Worm (Caenorhabditis elegans) whole organism, L3 larva: ENCODE results near the gene prp-6.
A peak's percentile ranks its signal among the peaks of the same experiment; 100 is the strongest.
"Not testable (repeated sequence)": the region's sequence is repeated elsewhere in the genome, so short reads cannot be mapped to it uniquely, and the experiment has no call there.

ENCODE experiments used
- ZK546.5 ChIP-seq: sonication (generic microtip); optimal IDR thresholded peaks from 2 replicates; lab custom pipeline; 2017; ENCODE audit warnings: missing biosample characterization, missing genetic modification characterization
- ama-1 ChIP-seq: fragments of 150-350 bp; optimal IDR thresholded peaks from 2 replicates; lab custom pipeline; 2018
- ceh-28 ChIP-seq: fragments of 150-350 bp; optimal IDR thresholded peaks from 2 replicates; lab custom pipeline; 2014; ENCODE audit warnings: missing biosample characterization, missing genetic modification reagents, missing genetic modification characterization
- daf-12 ChIP-seq: fragments of 150-350 bp; optimal IDR thresholded peaks from 2 replicates; lab custom pipeline; 2014; ENCODE audit warnings: missing biosample characterization, missing genetic modification reagents, missing genetic modification characterization
- elt-2 ChIP-seq: sonication (generic microtip); optimal IDR thresholded peaks from 2 replicates; lab custom pipeline; 2016; ENCODE audit warnings: missing genetic modification reagents, mild to moderate bottlenecking, missing genetic modification characterization, missing compliant biosample characterization
- eor-1 ChIP-seq, 2 experiments: fragments of 150-350 bp; optimal IDR thresholded peaks; 2 replicates each; lab custom pipeline; 2014 to 2018; ENCODE audit warnings: missing biosample characterization in 2 of 2, missing genetic modification characterization in 2 of 2
- fkh-10 ChIP-seq: sonication (generic microtip); optimal IDR thresholded peaks from 2 replicates; lab custom pipeline; 2017; ENCODE audit warnings: missing biosample characterization, missing genetic modification reagents, missing genetic modification characterization
- fos-1 ChIP-seq: fragments of 150-350 bp; optimal IDR thresholded peaks from 2 replicates; lab custom pipeline; 2014; ENCODE audit warnings: missing biosample characterization, missing genetic modification characterization
- hmg-11 ChIP-seq: sonication (generic microtip); optimal IDR thresholded peaks from 2 replicates; lab custom pipeline; 2016; ENCODE audit warnings: missing genetic modification characterization, missing compliant biosample characterization
- jun-1 ChIP-seq: fragments of 150-350 bp; optimal IDR thresholded peaks from 2 replicates; lab custom pipeline; 2014; ENCODE audit warnings: missing biosample characterization, missing genetic modification reagents, missing genetic modification characterization
- lin-15B ChIP-seq: fragments of 150-350 bp; optimal IDR thresholded peaks from 2 replicates; lab custom pipeline; 2014; ENCODE audit warnings: missing biosample characterization, missing genetic modification characterization
- mdl-1 ChIP-seq: fragments of 150-350 bp; optimal IDR thresholded peaks from 2 replicates; lab custom pipeline; 2014; ENCODE audit warnings: missing biosample characterization, missing genetic modification characterization
- mml-1 ChIP-seq: fragments of 150-350 bp; sonication (generic microtip); optimal IDR thresholded peaks from 3 replicates; lab custom pipeline; 2014; ENCODE audit warnings: missing biosample characterization, missing genetic modification characterization
- nhr-11 ChIP-seq: fragments of 150-350 bp; optimal IDR thresholded peaks from 2 replicates; lab custom pipeline; 2014; ENCODE audit warnings: missing biosample characterization, missing genetic modification characterization
- nhr-12 ChIP-seq: fragments of 150-350 bp; optimal IDR thresholded peaks from 2 replicates; lab custom pipeline; 2014; ENCODE audit warnings: missing biosample characterization, missing genetic modification characterization
- nhr-23 ChIP-seq: fragments of 150-350 bp; optimal IDR thresholded peaks from 2 replicates; lab custom pipeline; 2014; ENCODE audit warnings: missing biosample characterization, missing genetic modification reagents, missing genetic modification characterization
- nhr-237 ChIP-seq: fragments of 150-350 bp; optimal IDR thresholded peaks from 2 replicates; lab custom pipeline; 2014; ENCODE audit warnings: missing biosample characterization, missing genetic modification characterization
- nhr-25 ChIP-seq: sonication (generic microtip); optimal IDR thresholded peaks from 2 replicates; lab custom pipeline; 2017; ENCODE audit warnings: missing biosample characterization, missing genetic modification characterization
- nhr-43 ChIP-seq: sonication (generic microtip); optimal IDR thresholded peaks from 2 replicates; lab custom pipeline; 2016; ENCODE audit warnings: mild to moderate bottlenecking, missing genetic modification characterization, missing compliant biosample characterization; ENCODE audit not compliant: poor library complexity, severe bottlenecking
- nhr-67 ChIP-seq: fragments of 150-350 bp; optimal IDR thresholded peaks from 2 replicates; lab custom pipeline; 2014; ENCODE audit warnings: missing biosample characterization, missing genetic modification characterization
- pqm-1 ChIP-seq: fragments of 150-350 bp; optimal IDR thresholded peaks from 2 replicates; lab custom pipeline; 2017; ENCODE audit warnings: missing biosample characterization, missing genetic modification characterization, inconsistent platforms
- sea-2 ChIP-seq: fragments of 150-350 bp; sonication (generic microtip); optimal IDR thresholded peaks from 4 replicates; lab custom pipeline; 2014; ENCODE audit warnings: missing biosample characterization, missing genetic modification reagents, missing genetic modification characterization
- snpc-4 ChIP-seq: fragments of 150-350 bp; optimal IDR thresholded peaks from 2 replicates; lab custom pipeline; 2014; ENCODE audit warnings: missing biosample characterization, missing genetic modification characterization
- tbx-2 ChIP-seq: sonication (generic microtip); optimal IDR thresholded peaks from 2 replicates; lab custom pipeline; 2016; ENCODE audit warnings: mild to moderate bottlenecking, missing genetic modification characterization, missing compliant biosample characterization
- unc-62 ChIP-seq: fragments of 150-350 bp; sonication (generic microtip); optimal IDR thresholded peaks from 4 replicates; lab custom pipeline; 2014; ENCODE audit warnings: missing biosample characterization, missing genetic modification reagents, missing genetic modification characterization
- zag-1 ChIP-seq: fragments of 150-350 bp; optimal IDR thresholded peaks from 2 replicates; lab custom pipeline; 2014; ENCODE audit warnings: missing biosample characterization, missing genetic modification characterization
- ztf-11 ChIP-seq: fragments of 150-350 bp; optimal IDR thresholded peaks from 2 replicates; lab custom pipeline; 2014; ENCODE audit warnings: missing biosample characterization, missing genetic modification characterization
- ztf-4 ChIP-seq: fragments of 150-350 bp; optimal IDR thresholded peaks from 2 replicates; lab custom pipeline; 2014; ENCODE audit warnings: missing biosample characterization, missing genetic modification characterization

The prp-6 gene

DNA sequence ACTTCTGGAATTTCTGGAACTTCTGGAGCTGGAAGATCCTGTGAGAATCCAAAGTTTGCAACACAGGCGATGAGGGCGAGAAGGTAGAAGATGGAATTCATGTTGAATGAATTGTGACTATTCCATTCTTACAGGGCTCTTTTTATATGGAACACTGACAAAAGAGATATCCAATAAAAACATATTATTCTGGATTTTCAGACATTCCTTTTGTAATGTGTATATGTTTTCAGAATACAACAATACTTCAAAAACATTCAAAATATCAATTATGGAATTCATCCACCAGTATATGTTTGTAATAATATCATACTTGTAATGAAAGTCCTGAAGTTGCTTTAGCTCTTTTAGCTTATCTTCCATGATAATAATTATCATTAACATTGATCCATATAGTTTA lies 11.5 kb upstream of the prp-6 start, which contains the start of gene Y59A8B.26:
Gene Y59A8B.26 (minus strand): TSS at position 101 of the 400 bp plus-strand sequence.
- not testable (repeated sequence) for TF ChIP-seq fkh-10 (GFP tag; lab: Kevin White, UChicago); nhr-11 (tag; lab: Kevin White, UChicago); nhr-67 (tag; lab: Kevin White, UChicago)

DNA sequence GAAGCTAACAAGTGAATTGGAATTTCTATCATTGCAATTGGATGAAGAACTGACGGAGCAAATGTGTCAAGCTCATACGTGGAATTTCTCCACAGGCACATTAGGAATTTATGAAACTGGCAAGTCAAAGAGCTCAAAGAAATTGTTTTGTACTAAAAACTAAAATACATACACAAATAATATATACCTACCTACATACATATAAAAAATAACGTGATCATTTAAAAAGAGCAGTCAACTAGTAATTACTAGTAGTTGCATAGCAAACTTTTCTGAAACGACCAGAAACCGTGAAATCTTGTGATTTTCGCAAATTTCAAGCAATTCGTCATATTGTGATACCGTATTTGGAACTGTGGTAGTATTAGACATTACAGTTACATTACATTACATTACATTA lies 8.2 kb upstream of the prp-6 start, which contains the start of gene srh-133:
Gene srh-133 (minus strand): TSS at position 101 of the 400 bp plus-strand sequence.
- no peak for TF ChIP-seq ZK546.5
- no peak for TF ChIP-seq fos-1
- no peak for TF ChIP-seq ztf-11 (tag; lab: Kevin White, UChicago)
- no peak for TF ChIP-seq zag-1 (tag; lab: Kevin White, UChicago)
- TF ChIP-seq ceh-28 (tag; lab: Kevin White, UChicago), result no peak
- TF ChIP-seq ama-1 (lab: Kevin White, UChicago), result no peak
- TF ChIP-seq nhr-12 (tag; lab: Kevin White, UChicago), result no peak
- no peak for TF ChIP-seq mml-1 (tag; lab: Kevin White, UChicago)
- no peak for TF ChIP-seq nhr-67 (tag; lab: Kevin White, UChicago)
- TF ChIP-seq pqm-1 (tag; lab: Kevin White, UChicago), result no peak
- no peak for TF ChIP-seq snpc-4 (tag; lab: Kevin White, UChicago)
- TF ChIP-seq mdl-1 (tag; lab: Kevin White, UChicago), result no peak
- no peak for TF ChIP-seq elt-2 (tag; lab: Kevin White, UChicago)
- no peak for TF ChIP-seq sea-2 (GFP tag; lab: Kevin White, UChicago)

DNA sequence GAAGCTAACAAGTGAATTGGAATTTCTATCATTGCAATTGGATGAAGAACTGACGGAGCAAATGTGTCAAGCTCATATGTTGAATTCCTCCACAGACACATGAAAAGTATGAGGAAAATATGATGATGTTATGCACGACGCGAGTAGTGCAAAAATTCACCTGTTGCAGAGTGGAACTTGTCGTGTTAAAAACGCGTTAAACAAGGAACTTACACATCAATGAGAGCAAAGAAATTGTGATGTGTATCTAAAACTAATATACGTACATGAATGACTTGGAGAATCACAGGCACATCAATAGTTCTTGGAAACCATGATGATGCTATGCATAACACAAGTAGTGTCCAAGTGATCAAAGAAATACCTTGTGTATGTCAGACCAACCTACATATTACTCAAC lies 5.1 kb upstream of the prp-6 start, which contains the start of gene srh-134:
Gene srh-134 (minus strand): TSS at position 101 of the 400 bp plus-strand sequence.
- TF ChIP-seq nhr-43 (tag; lab: Kevin White, UChicago) (no peak), jun-1 (tag; lab: Kevin White, UChicago) (no peak), nhr-23 (tag; lab: Kevin White, UChicago) (no peak)

DNA sequence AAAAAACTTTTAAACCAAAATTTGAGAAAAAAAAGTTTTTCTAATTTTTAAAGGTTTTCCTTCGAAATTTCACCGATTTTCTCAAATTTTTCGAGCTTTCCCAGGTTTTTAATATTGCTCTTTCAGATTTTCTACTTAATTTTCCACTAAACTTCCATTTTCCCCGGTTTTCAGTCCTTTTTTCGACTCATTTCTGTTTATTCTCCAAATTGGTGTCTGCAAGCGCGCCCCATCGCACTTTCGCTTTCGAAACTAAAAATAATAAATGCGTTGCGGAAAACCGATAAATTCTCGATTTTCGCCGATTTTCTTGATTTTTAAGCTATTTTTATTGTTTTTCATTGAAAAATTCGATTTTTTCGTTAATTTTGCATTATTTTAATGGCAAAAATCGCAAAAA lies 815 bp upstream of the prp-6 start:
- TF ChIP-seq nhr-25 (tag; lab: Kevin White, UChicago), result no peak
- no peak for TF ChIP-seq daf-12 (tag; lab: Kevin White, UChicago)
- peak; percentile 40 for TF ChIP-seq lin-15B (tag; lab: Kevin White, UChicago)
- no peak for TF ChIP-seq ztf-4
- TF ChIP-seq snpc-4 (tag; lab: Kevin White, UChicago), result peak; percentile 36
- TF ChIP-seq unc-62, result no peak

DNA sequence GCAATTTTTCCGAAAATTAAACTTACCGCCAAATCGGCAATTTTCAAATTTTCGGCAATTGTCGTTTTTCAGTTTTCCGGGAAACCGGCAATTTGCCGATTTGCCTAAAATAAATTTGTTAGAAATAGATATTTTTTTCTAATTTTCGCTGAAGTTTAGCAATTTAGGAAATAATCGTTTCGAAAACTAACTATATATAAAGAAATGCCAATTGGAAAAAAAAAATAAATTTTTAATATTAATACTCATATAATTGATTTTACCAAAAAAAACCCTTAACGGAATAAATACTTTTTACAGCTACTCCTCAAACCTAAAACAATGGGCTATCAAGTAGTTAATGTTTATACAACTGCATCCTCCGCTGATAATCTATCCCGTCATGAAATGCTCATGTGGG lies 21.0 kb downstream of the prp-6 start, which contains the start of gene ebp-1:
Gene ebp-1 (plus strand): TSS at position 301 of the 400 bp plus-strand sequence.
- TF ChIP-seq mdl-1 (tag; lab: Kevin White, UChicago), result no peak
- no peak for TF ChIP-seq daf-12 (tag; lab: Kevin White, UChicago)
- TF ChIP-seq tbx-2 (tag; lab: Kevin White, UChicago), result no peak
- TF ChIP-seq hmg-11 (tag; lab: Kevin White, UChicago), result no peak
- no peak for TF ChIP-seq ama-1 (lab: Kevin White, UChicago)
- no peak for TF ChIP-seq nhr-11 (tag; lab: Kevin White, UChicago)
- TF ChIP-seq pqm-1 (tag; lab: Kevin White, UChicago), result no peak
- no peak for TF ChIP-seq ceh-28 (tag; lab: Kevin White, UChicago)
- no peak for TF ChIP-seq unc-62
- TF ChIP-seq eor-1 (tag; optimal IDR thresholded peaks at IDR 0.05; lab: Kevin White, UChicago), result no peak
- TF ChIP-seq nhr-237, result no peak
- TF ChIP-seq nhr-25 (tag; lab: Kevin White, UChicago), result no peak

DNA sequence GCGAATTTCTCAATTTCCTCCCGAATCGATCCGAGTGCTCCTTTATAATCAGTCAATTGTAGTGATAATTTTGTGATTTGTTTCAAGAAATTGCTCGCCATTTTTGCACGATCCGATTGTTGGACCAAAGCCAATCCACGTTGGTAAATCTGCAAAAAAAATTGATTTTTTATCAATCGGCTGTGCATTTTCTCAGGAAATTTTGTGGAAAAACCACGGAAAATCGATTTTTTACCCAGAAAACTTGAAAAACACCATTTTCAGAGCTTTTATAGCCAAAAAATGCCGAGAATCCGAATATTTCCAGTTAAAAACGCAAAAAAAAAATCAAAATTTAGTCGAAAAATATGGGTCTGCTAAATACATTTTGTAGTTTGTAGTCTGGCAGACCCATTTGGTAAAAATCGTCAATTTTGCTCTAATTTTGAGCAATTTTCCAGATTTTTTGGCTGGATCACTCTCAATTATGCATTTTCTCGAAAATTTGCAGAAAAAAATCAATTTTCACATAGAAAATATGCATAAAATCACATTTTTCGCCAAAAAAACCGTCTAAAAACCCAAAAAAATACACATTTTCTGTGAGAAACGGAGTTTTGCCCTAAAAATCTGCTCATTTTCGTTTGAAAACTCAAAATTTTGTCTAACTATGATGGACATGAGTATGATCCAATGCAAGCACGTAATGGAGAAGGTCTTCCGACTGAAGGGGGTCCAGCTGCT lies 33.2 kb downstream of the prp-6 start, which contains the start of the genes Y59A8B.25 and ebp-3:
Gene Y59A8B.25 (minus strand): TSS at position 101 of the 723 bp plus-strand sequence.
Gene ebp-3 (plus strand): TSS at position 673 of the 723 bp plus-strand sequence.
- not testable (repeated sequence) for TF ChIP-seq tbx-2, zag-1, nhr-12 (tag; lab: Kevin White, UChicago)
- TF ChIP-seq, all 47 proteins: peak for 0; not testable (repeated sequence) for 47
